Worm (Caenorhabditis elegans) whole organism, L1 larva: ENCODE measurements around the gene H03E18.1.

ENCODE experiments used
- aly-2 ChIP-seq: fragments of 150-350 bp; optimal IDR thresholded peaks from 2 replicates; lab custom pipeline; 2014; ENCODE audit warnings: missing biosample characterization, missing genetic modification characterization
- lir-3 ChIP-seq: sonication (generic microtip); optimal IDR thresholded peaks from 2 replicates; lab custom pipeline; 2016; ENCODE audit warnings: mild to moderate bottlenecking, missing genetic modification characterization, moderate library complexity, missing compliant biosample characterization; ENCODE audit not compliant: poor library complexity
- lsy-2 ChIP-seq, 2 experiments: fragments of 150-350 bp; optimal IDR thresholded peaks; 2 replicates each; lab custom pipeline; 2014; ENCODE audit warnings: missing biosample characterization in 2 of 2, missing genetic modification characterization in 2 of 2
- mep-1 ChIP-seq: fragments of 150-350 bp; optimal IDR thresholded peaks from 2 replicates; lab custom pipeline; 2014; ENCODE audit warnings: missing biosample characterization, missing genetic modification characterization
- ztf-11 ChIP-seq, 2 experiments: sonication (generic microtip); optimal IDR thresholded peaks; 2 replicates each; lab custom pipeline; 2016 to 2017; ENCODE audit warnings: missing genetic modification characterization in 2 of 2, missing biosample characterization in 1 of 2, missing compliant biosample characterization in 1 of 2

DNA sequence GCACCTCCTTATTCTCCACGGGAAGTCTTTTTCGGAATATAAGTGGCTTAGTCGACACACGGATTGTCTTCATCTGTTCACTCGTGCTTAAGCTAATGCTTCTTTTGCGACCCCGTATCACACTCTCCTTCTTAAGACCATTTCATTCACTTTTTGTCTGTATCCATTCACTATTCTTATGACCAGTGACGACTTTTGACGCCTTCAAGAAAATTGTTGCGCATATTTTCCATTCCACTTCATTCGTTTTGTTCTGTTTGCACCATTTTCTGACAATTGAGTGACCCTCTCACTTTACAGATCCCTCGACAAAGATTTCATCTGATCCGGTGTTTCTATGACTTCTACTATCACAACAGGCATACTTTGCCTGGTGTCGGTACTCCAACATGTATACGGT is at the start of gene H03E18.1:
- TF ChIP-seq mep-1, result no peak
- TF ChIP-seq ztf-11 (tag; optimal IDR thresholded peaks at IDR 0.05; lab: Kevin White, UChicago), result no peak
- no peak for TF ChIP-seq lsy-2 (tag; optimal IDR thresholded peaks at IDR 0.05; lab: Kevin White, UChicago)
- no peak for TF ChIP-seq aly-2 (tag; lab: Kevin White, UChicago)
- no peak for TF ChIP-seq lir-3
